Worm (Caenorhabditis elegans) whole organism, late embryonic: ENCODE data around the gene T02D1.4.

Source experiments
- dmd-4 ChIP-seq: sonication (generic microtip); optimal IDR thresholded peaks from 2 replicates; lab custom pipeline; 2016; ENCODE audit warnings: borderline replicate concordance, missing genetic modification characterization, missing compliant biosample characterization
- tbx-2 ChIP-seq: sonication (generic microtip); optimal IDR thresholded peaks from 2 replicates; lab custom pipeline; 2016; ENCODE audit warnings: missing genetic modification characterization, missing compliant biosample characterization

DNA sequence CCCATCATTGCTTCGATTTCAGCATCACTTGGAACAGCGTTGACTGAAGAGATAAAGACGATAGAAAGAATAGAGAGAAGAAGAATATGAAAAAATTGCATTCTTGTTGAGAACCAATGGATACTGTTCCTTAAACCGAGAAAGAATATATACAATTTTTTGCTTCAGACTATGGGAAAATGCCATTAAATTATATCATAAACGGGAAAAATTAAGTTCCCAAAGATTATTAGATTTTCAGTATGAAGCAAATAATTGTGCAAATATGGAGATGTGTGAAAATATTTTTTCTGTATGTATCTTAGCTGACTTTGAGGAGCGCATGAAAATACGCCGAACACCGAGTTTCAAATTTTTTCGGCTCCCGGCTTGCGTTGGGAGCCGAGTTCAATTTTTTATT is 7.9 kb downstream of the T02D1.4 start, which contains the start of gene T02D1.9:
- TF ChIP-seq tbx-2 (tag; lab: Kevin White, UChicago) (no peak), dmd-4 (no peak)
